Worm (Caenorhabditis elegans) whole organism, L1 larva: ENCODE measurements around the gene pgp-8.
A peak's percentile ranks its signal among the peaks of the same experiment; 100 is the strongest.

Experiments
- C16A3.4 ChIP-seq: fragments of 150-350 bp; optimal IDR thresholded peaks from 2 replicates; lab custom pipeline; 2014; ENCODE audit warnings: missing biosample characterization, missing genetic modification characterization
- C34B4.2 ChIP-seq: sonication (generic microtip); optimal IDR thresholded peaks from 2 replicates; lab custom pipeline; 2017; ENCODE audit warnings: mild to moderate bottlenecking, missing genetic modification characterization, missing compliant biosample characterization
- aha-1 ChIP-seq: fragments of 150-350 bp; optimal IDR thresholded peaks from 2 replicates; lab custom pipeline; 2014; ENCODE audit warnings: missing biosample characterization, missing genetic modification characterization
- alr-1 ChIP-seq: fragments of 200-800 bp; sonication (Bioruptor generic); optimal IDR thresholded peaks from 2 replicates; lab custom pipeline; 2018; ENCODE audit warnings: borderline replicate concordance, mild to moderate bottlenecking, missing genetic modification characterization, missing compliant biosample characterization
- ama-1 ChIP-seq: fragments of 150-350 bp; optimal IDR thresholded peaks from 2 replicates; lab custom pipeline; 2014
- blmp-1 ChIP-seq: fragments of 150-350 bp; optimal IDR thresholded peaks from 2 replicates; lab custom pipeline; 2014; ENCODE audit warnings: missing biosample characterization, missing genetic modification characterization
- ceh-63 ChIP-seq: fragments of 200-800 bp; sonication (Bioruptor generic); optimal IDR thresholded peaks from 2 replicates; lab custom pipeline; 2018; ENCODE audit warnings: mild to moderate bottlenecking, missing genetic modification characterization, missing compliant biosample characterization
- ceh-82 ChIP-seq, 3 experiments: fragments of 150-350 bp in 1 of 3; sonication (generic microtip) in 2 of 3; optimal IDR thresholded peaks; 2 replicates each; lab custom pipeline; 2014 to 2017; ENCODE audit warnings: missing biosample characterization in 3 of 3, missing genetic modification characterization in 3 of 3
- dsc-1 ChIP-seq: sonication (generic microtip); optimal IDR thresholded peaks from 2 replicates; lab custom pipeline; 2016; ENCODE audit warnings: mild to moderate bottlenecking, missing genetic modification characterization, missing compliant biosample characterization
- efl-1 ChIP-seq, 4 experiments: fragments of 150-350 bp; optimal IDR thresholded peaks in 3 of 4; peaks in 1 of 4; 1 replicate in 1 of 4; 2 replicates in 3 of 4; lab custom pipeline; 2014; ENCODE audit warnings: missing biosample characterization in 2 of 4, missing genetic modification characterization in 2 of 4, missing genetic modification reagents in 2 of 4
- efl-3 ChIP-seq: fragments of 200-800 bp; sonication (Bioruptor generic); optimal IDR thresholded peaks from 2 replicates; lab custom pipeline; 2018; ENCODE audit warnings: mild to moderate bottlenecking, missing genetic modification characterization, missing compliant biosample characterization
- egl-27 ChIP-seq, 2 experiments: fragments of 150-350 bp in 1 of 2; sonication (generic microtip); optimal IDR thresholded peaks; 3 replicates each; lab custom pipeline; 2017 to 2018; ENCODE audit warnings: missing biosample characterization in 2 of 2, missing genetic modification characterization in 2 of 2, missing genetic modification reagents in 2 of 2
- elt-2 ChIP-seq: sonication (generic microtip); optimal IDR thresholded peaks from 2 replicates; lab custom pipeline; 2016; ENCODE audit warnings: missing genetic modification characterization, mild to moderate bottlenecking, inconsistent platforms, missing compliant biosample characterization, missing genetic modification reagents
- fkh-10 ChIP-seq: sonication (generic microtip); optimal IDR thresholded peaks from 2 replicates; lab custom pipeline; 2017; ENCODE audit warnings: missing biosample characterization, missing genetic modification reagents, missing genetic modification characterization
- fkh-4 ChIP-seq: sonication (generic microtip); optimal IDR thresholded peaks from 2 replicates; lab custom pipeline; 2016; ENCODE audit warnings: missing compliant biosample characterization, missing genetic modification characterization, borderline replicate concordance
- grh-1 ChIP-seq: fragments of 200-800 bp; sonication (Bioruptor generic); IDR thresholded peaks from 2 replicates; pipeline ENCODE4 v1.3.6; 2022; ENCODE audit warnings: missing genetic modification reagents, missing genetic modification characterization, missing compliant biosample characterization
- hlh-17 ChIP-seq: fragments of 200-800 bp; sonication (Bioruptor generic); optimal IDR thresholded peaks from 2 replicates; lab custom pipeline; 2018; ENCODE audit warnings: missing genetic modification characterization, mild to moderate bottlenecking, missing compliant biosample characterization, moderate library complexity, borderline replicate concordance
- hlh-4 ChIP-seq: sonication (generic microtip); optimal IDR thresholded peaks from 2 replicates; lab custom pipeline; 2016; ENCODE audit warnings: mild to moderate bottlenecking, missing genetic modification characterization, missing compliant biosample characterization
- hpl-2 ChIP-seq: fragments of 150-350 bp; optimal IDR thresholded peaks from 2 replicates; lab custom pipeline; 2014; ENCODE audit warnings: missing biosample characterization, missing genetic modification reagents, missing genetic modification characterization
- isw-1 ChIP-seq: fragments of 200-800 bp; sonication (Bioruptor generic); IDR thresholded peaks from 2 replicates; pipeline ENCODE4 v1.3.6; 2022; ENCODE audit warnings: missing genetic modification characterization, missing compliant biosample characterization
- jun-1 ChIP-seq: fragments of 150-350 bp; optimal IDR thresholded peaks from 2 replicates; lab custom pipeline; 2014; ENCODE audit warnings: missing biosample characterization, missing genetic modification reagents, missing genetic modification characterization
- lin-13 ChIP-seq: fragments of 150-350 bp; optimal IDR thresholded peaks from 2 replicates; lab custom pipeline; 2014; ENCODE audit warnings: missing biosample characterization, missing genetic modification reagents, missing genetic modification characterization
- lin-15B ChIP-seq: fragments of 150-350 bp; sonication (generic microtip); optimal IDR thresholded peaks from 3 replicates; lab custom pipeline; 2014; ENCODE audit warnings: missing biosample characterization, missing genetic modification characterization
- lin-35 ChIP-seq, 2 experiments: fragments of 150-350 bp; optimal IDR thresholded peaks; 2 replicates each; lab custom pipeline; 2014; ENCODE audit warnings: missing biosample characterization in 2 of 2, missing genetic modification characterization in 2 of 2, missing genetic modification reagents in 2 of 2
- lin-39 ChIP-seq: fragments of 150-350 bp; optimal IDR thresholded peaks from 2 replicates; lab custom pipeline; 2014; ENCODE audit warnings: missing biosample characterization, missing genetic modification reagents, missing genetic modification characterization
- lir-3 ChIP-seq: sonication (generic microtip); optimal IDR thresholded peaks from 2 replicates; lab custom pipeline; 2016; ENCODE audit warnings: mild to moderate bottlenecking, missing genetic modification characterization, moderate library complexity, missing compliant biosample characterization; ENCODE audit not compliant: poor library complexity
- lsy-2 ChIP-seq, 2 experiments: fragments of 150-350 bp; optimal IDR thresholded peaks; 2 replicates each; lab custom pipeline; 2014; ENCODE audit warnings: missing biosample characterization in 2 of 2, missing genetic modification characterization in 2 of 2
- mab-9 ChIP-seq: fragments of 200-800 bp; sonication (Bioruptor generic); IDR thresholded peaks from 2 replicates; pipeline ENCODE4 v1.3.6; 2022; ENCODE audit warnings: missing genetic modification reagents, missing genetic modification characterization, missing compliant biosample characterization
- mep-1 ChIP-seq: fragments of 150-350 bp; optimal IDR thresholded peaks from 2 replicates; lab custom pipeline; 2014; ENCODE audit warnings: missing biosample characterization, missing genetic modification characterization
- nhr-11 ChIP-seq: fragments of 150-350 bp; optimal IDR thresholded peaks from 2 replicates; lab custom pipeline; 2014; ENCODE audit warnings: missing biosample characterization, missing genetic modification characterization
- nhr-12 ChIP-seq: sonication (generic microtip); optimal IDR thresholded peaks from 2 replicates; lab custom pipeline; 2017; ENCODE audit warnings: missing biosample characterization, missing genetic modification characterization
- nhr-20 ChIP-seq: sonication (generic microtip); optimal IDR thresholded peaks from 2 replicates; lab custom pipeline; 2016; ENCODE audit warnings: mild to moderate bottlenecking, missing genetic modification characterization, missing compliant biosample characterization
- nhr-28 ChIP-seq: fragments of 150-350 bp; optimal IDR thresholded peaks from 2 replicates; lab custom pipeline; 2014; ENCODE audit warnings: missing biosample characterization, missing genetic modification characterization
- nhr-47 ChIP-seq: sonication (generic microtip); optimal IDR thresholded peaks from 2 replicates; lab custom pipeline; 2016; ENCODE audit warnings: mild to moderate bottlenecking, missing genetic modification characterization, moderate library complexity, missing compliant biosample characterization
- nhr-71 ChIP-seq: sonication (generic microtip); optimal IDR thresholded peaks from 2 replicates; lab custom pipeline; 2016; ENCODE audit warnings: mild to moderate bottlenecking, missing genetic modification characterization, moderate library complexity, missing compliant biosample characterization
- nhr-76 ChIP-seq: sonication (generic microtip); optimal IDR thresholded peaks from 2 replicates; lab custom pipeline; 2017; ENCODE audit warnings: missing biosample characterization, missing genetic modification characterization
- nhr-84 ChIP-seq: sonication (generic microtip); optimal IDR thresholded peaks from 2 replicates; lab custom pipeline; 2017; ENCODE audit warnings: missing biosample characterization, missing genetic modification characterization
- pag-3 ChIP-seq: sonication (generic microtip); optimal IDR thresholded peaks from 2 replicates; lab custom pipeline; 2017; ENCODE audit warnings: missing genetic modification characterization, mild to moderate bottlenecking, missing compliant biosample characterization, antibody characterized with exemption, borderline replicate concordance; ENCODE audit not compliant: insufficient read depth
- rnt-1 ChIP-seq: sonication (generic microtip); optimal IDR thresholded peaks from 2 replicates; lab custom pipeline; 2016; ENCODE audit warnings: mild to moderate bottlenecking, missing genetic modification characterization, moderate library complexity, missing compliant biosample characterization
- skn-1 ChIP-seq: fragments of 150-350 bp; optimal IDR thresholded peaks from 2 replicates; lab custom pipeline; 2014; ENCODE audit warnings: missing biosample characterization, missing genetic modification characterization
- snpc-4 ChIP-seq: fragments of 150-350 bp; optimal IDR thresholded peaks from 2 replicates; lab custom pipeline; 2014; ENCODE audit warnings: missing biosample characterization, missing genetic modification characterization
- snu-23 ChIP-seq: sonication (generic microtip); optimal IDR thresholded peaks from 2 replicates; lab custom pipeline; 2016; ENCODE audit warnings: missing genetic modification characterization, missing compliant biosample characterization
- sox-4 ChIP-seq: sonication (generic microtip); optimal IDR thresholded peaks from 2 replicates; lab custom pipeline; 2016; ENCODE audit warnings: missing genetic modification characterization, missing compliant biosample characterization
- sup-37 ChIP-seq: fragments of 200-800 bp; sonication (Bioruptor generic); optimal IDR thresholded peaks from 2 replicates; lab custom pipeline; 2018; ENCODE audit warnings: mild to moderate bottlenecking, missing genetic modification characterization, missing compliant biosample characterization
- swsn-7 ChIP-seq: sonication (generic microtip); optimal IDR thresholded peaks from 2 replicates; lab custom pipeline; 2016; ENCODE audit warnings: missing genetic modification characterization, missing compliant biosample characterization
- tbx-2 ChIP-seq: sonication (generic microtip); optimal IDR thresholded peaks from 2 replicates; lab custom pipeline; 2016; ENCODE audit warnings: missing genetic modification characterization, missing compliant biosample characterization
- tlp-1 ChIP-seq: fragments of 150-350 bp; optimal IDR thresholded peaks from 2 replicates; lab custom pipeline; 2014; ENCODE audit warnings: missing biosample characterization, missing genetic modification characterization
- unc-86 ChIP-seq: sonication (generic microtip); optimal IDR thresholded peaks from 2 replicates; lab custom pipeline; 2016; ENCODE audit warnings: missing genetic modification characterization, missing compliant biosample characterization
- unc-98 ChIP-seq: fragments of 200-800 bp; sonication (Bioruptor generic); IDR thresholded peaks from 2 replicates; pipeline ENCODE4 v1.3.6; 2022; ENCODE audit warnings: missing genetic modification characterization, missing compliant biosample characterization
- vab-15 ChIP-seq: sonication (generic microtip); optimal IDR thresholded peaks from 2 replicates; lab custom pipeline; 2017; ENCODE audit warnings: missing genotype, mild to moderate bottlenecking, missing genetic modification characterization, missing compliant biosample characterization
- xbp-1 ChIP-seq: sonication (generic microtip); optimal IDR thresholded peaks from 2 replicates; lab custom pipeline; 2016; ENCODE audit warnings: missing genetic modification characterization, missing compliant biosample characterization
- zag-1 ChIP-seq: fragments of 150-350 bp; optimal IDR thresholded peaks from 2 replicates; lab custom pipeline; 2014; ENCODE audit warnings: missing biosample characterization, missing genetic modification characterization
- ztf-11 ChIP-seq, 2 experiments: sonication (generic microtip); optimal IDR thresholded peaks; 2 replicates each; lab custom pipeline; 2016 to 2017; ENCODE audit warnings: missing genetic modification characterization in 2 of 2, missing biosample characterization in 1 of 2, missing compliant biosample characterization in 1 of 2

The pgp-8 gene

DNA sequence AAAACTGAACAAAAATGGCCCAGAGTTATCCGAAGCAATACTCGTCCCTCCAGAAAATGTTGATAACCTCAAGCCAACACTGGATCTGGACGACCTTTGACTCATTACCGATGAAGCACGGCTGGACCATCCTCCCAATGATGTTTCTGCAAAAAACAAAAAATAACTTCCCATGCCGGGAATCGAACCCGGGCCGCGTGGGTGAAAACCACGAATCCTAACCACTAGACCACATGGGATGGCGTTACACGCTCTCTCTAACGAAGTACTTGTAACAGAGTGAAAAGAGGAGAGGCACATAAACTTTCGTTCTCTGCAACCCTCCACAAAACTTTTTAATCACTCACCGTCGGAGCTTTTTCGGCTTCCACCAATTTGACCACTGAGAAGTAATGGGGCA is 43.1 kb downstream of the pgp-8 start (continued):
- TF ChIP-seq fkh-4 (tag; lab: Kevin White, UChicago) (no peak), tbx-2 (peak; percentile 45), aha-1 (no peak), swsn-7 (peak; percentile 47), zag-1 (no peak), sox-4 (tag; lab: Kevin White, UChicago) (no peak), elt-2 (tag; lab: Kevin White, UChicago) (peak; percentile 13), fkh-10 (GFP tag; lab: Kevin White, UChicago) (no peak), nhr-84 (tag; lab: Kevin White, UChicago) (no peak), alr-1 (tag; lab: Kevin White, UChicago) (no peak), skn-1 (tag; lab: Kevin White, UChicago) (no peak), unc-98 (GFP tag; lab: Robert Waterston, UW) (no peak), tlp-1 (tag; lab: Kevin White, UChicago) (no peak), vab-15 (tag; lab: Kevin White, UChicago) (no peak), snu-23 (GFP tag; lab: Kevin White, UChicago) (peak; percentile 72), blmp-1 (tag; lab: Kevin White, UChicago) (no peak), nhr-76 (no peak), mep-1 (peak; percentile 54), snpc-4 (tag; lab: Kevin White, UChicago) (peak; percentile 10), lin-35 (GFP tag; optimal IDR thresholded peaks at IDR 0.05; lab: Kevin White, UChicago) (no peak), lin-39 (no peak), egl-27 (tag; optimal IDR thresholded peaks at IDR 0.05; lab: Kevin White, UChicago) (no peak), lsy-2 (tag; optimal IDR thresholded peaks at IDR 0.05; lab: Kevin White, UChicago) (no peak), nhr-71 (tag; lab: Kevin White, UChicago) (peak; percentile 68), efl-1 (optimal IDR thresholded peaks at IDR 0.05; lab: Kevin White, UChicago) (peak in 1 of 2 experiments; percentile 4), efl-1 (GFP tag; optimal IDR thresholded peaks at IDR 0.05 in 1 of 2; lab: Kevin White, UChicago) (peak in 1 of 2 experiments; percentile 82), ztf-11 (tag; optimal IDR thresholded peaks at IDR 0.05; lab: Kevin White, UChicago) (no peak), grh-1 (0 out of 2 replicates have a peak, but pooled peaks have one; percentile 5), nhr-47 (tag; lab: Kevin White, UChicago) (peak; percentile 69), C16A3.4 (peak; percentile 27), jun-1 (tag; lab: Kevin White, UChicago) (no peak), unc-86 (tag; lab: Kevin White, UChicago) (peak; percentile 18), lin-15B (tag; lab: Kevin White, UChicago) (no peak), mab-9 (GFP tag; lab: Robert Waterston, UW) (peak; percentile 53; the same call in 1 of the 2 replicates), isw-1 (GFP tag; lab: Robert Waterston, UW) (peak; percentile 24; the same call in 1 of the 2 replicates), lir-3 (no peak), ceh-82 (tag; optimal IDR thresholded peaks at IDR 0.05; lab: Kevin White, UChicago) (peak in 2 of 3 experiments; percentile 23 to 49), nhr-28 (tag; lab: Kevin White, UChicago) (no peak), efl-3 (GFP tag; lab: Kevin White, UChicago) (no peak), nhr-11 (no peak), rnt-1 (tag; lab: Kevin White, UChicago) (peak; percentile 71), lin-13 (GFP tag; lab: Kevin White, UChicago) (no peak), ama-1 (no peak), hlh-17 (GFP tag; lab: Kevin White, UChicago) (no peak), pag-3 (tag; lab: Kevin White, UChicago) (no peak), C34B4.2 (tag; lab: Kevin White, UChicago) (no peak), nhr-20 (tag; lab: Kevin White, UChicago) (peak; percentile 58), xbp-1 (tag; lab: Kevin White, UChicago) (peak; percentile 35), nhr-12 (tag; lab: Kevin White, UChicago) (no peak), sup-37 (GFP tag; lab: Kevin White, UChicago) (no peak), ceh-63 (GFP tag; lab: Kevin White, UChicago) (no peak), hlh-4 (tag; lab: Kevin White, UChicago) (no peak), hpl-2 (GFP tag; lab: Kevin White, UChicago) (no peak), dsc-1 (peak; percentile 49)
